Worm (Caenorhabditis elegans) whole organism, L2 larva: ENCODE measurements around the gene ZK930.6.

Experiments
- C34F6.9 ChIP-seq: fragments of 150-350 bp; optimal IDR thresholded peaks from 2 replicates; lab custom pipeline; 2014; ENCODE audit warnings: missing biosample characterization, missing genetic modification characterization
- R02D3.7 ChIP-seq: fragments of 150-350 bp; optimal IDR thresholded peaks from 2 replicates; lab custom pipeline; 2014; ENCODE audit warnings: missing biosample characterization, missing genetic modification characterization
- ZK546.5 ChIP-seq: sonication (generic microtip); optimal IDR thresholded peaks from 2 replicates; lab custom pipeline; 2017; ENCODE audit warnings: missing biosample characterization, missing genetic modification characterization
- alr-1 ChIP-seq: fragments of 150-350 bp; optimal IDR thresholded peaks from 2 replicates; lab custom pipeline; 2014; ENCODE audit warnings: missing biosample characterization, missing genetic modification characterization
- aly-2 ChIP-seq: fragments of 150-350 bp; optimal IDR thresholded peaks from 2 replicates; lab custom pipeline; 2014; ENCODE audit warnings: missing biosample characterization, missing genetic modification characterization
- ama-1 ChIP-seq: fragments of 150-350 bp; optimal IDR thresholded peaks from 2 replicates; lab custom pipeline; 2018; ENCODE audit warnings: inconsistent platforms
- blmp-1 ChIP-seq: sonication (generic microtip); optimal IDR thresholded peaks from 2 replicates; lab custom pipeline; 2017; ENCODE audit warnings: missing genetic modification characterization, mild to moderate bottlenecking, missing compliant biosample characterization, antibody characterized with exemption, moderate library complexity; ENCODE audit not compliant: insufficient read depth
- ceh-16 ChIP-seq: fragments of 150-350 bp; optimal IDR thresholded peaks from 2 replicates; lab custom pipeline; 2014; ENCODE audit warnings: missing biosample characterization, missing genetic modification characterization
- ceh-82 ChIP-seq: fragments of 150-350 bp; optimal IDR thresholded peaks from 2 replicates; lab custom pipeline; 2014; ENCODE audit warnings: missing biosample characterization, missing genetic modification characterization
- crh-2 ChIP-seq: sonication (generic microtip); optimal IDR thresholded peaks from 2 replicates; lab custom pipeline; 2017; ENCODE audit warnings: missing biosample characterization, missing genetic modification characterization
- egl-27 ChIP-seq: sonication (generic microtip); optimal IDR thresholded peaks from 3 replicates; lab custom pipeline; 2017; ENCODE audit warnings: missing biosample characterization, missing genetic modification reagents, missing genetic modification characterization
- elt-3 ChIP-seq: sonication (generic microtip); optimal IDR thresholded peaks from 2 replicates; lab custom pipeline; 2017; ENCODE audit warnings: missing biosample characterization, missing genetic modification characterization
- gmeb-1 ChIP-seq: fragments of 150-350 bp; optimal IDR thresholded peaks from 2 replicates; lab custom pipeline; 2014; ENCODE audit warnings: missing biosample characterization, missing genetic modification characterization
- lin-11 ChIP-seq: fragments of 150-350 bp; sonication (generic microtip); optimal IDR thresholded peaks from 2 replicates; lab custom pipeline; 2014; ENCODE audit warnings: missing biosample characterization, missing genetic modification characterization, inconsistent platforms, mixed read lengths
- lin-39 ChIP-seq: fragments of 150-350 bp; optimal IDR thresholded peaks from 2 replicates; lab custom pipeline; 2014; ENCODE audit warnings: missing biosample characterization, missing genetic modification reagents, missing genetic modification characterization
- lsy-2 ChIP-seq, 2 experiments: fragments of 150-350 bp in 1 of 2; sonication (generic microtip) in 1 of 2; optimal IDR thresholded peaks; 2 replicates each; lab custom pipeline; 2014 to 2017; ENCODE audit warnings: missing biosample characterization in 2 of 2, missing genetic modification characterization in 2 of 2
- mab-5 ChIP-seq: fragments of 150-350 bp; optimal IDR thresholded peaks from 2 replicates; lab custom pipeline; 2014; ENCODE audit warnings: missing biosample characterization, missing genetic modification characterization
- nhr-10 ChIP-seq: sonication (generic microtip); optimal IDR thresholded peaks from 2 replicates; lab custom pipeline; 2017; ENCODE audit warnings: missing biosample characterization, missing genetic modification characterization
- nhr-129 ChIP-seq: fragments of 150-350 bp; optimal IDR thresholded peaks from 2 replicates; lab custom pipeline; 2014; ENCODE audit warnings: missing biosample characterization, missing genetic modification characterization
- nhr-21 ChIP-seq: fragments of 150-350 bp; optimal IDR thresholded peaks from 2 replicates; lab custom pipeline; 2014; ENCODE audit warnings: missing biosample characterization, missing genetic modification characterization
- nhr-23 ChIP-seq: fragments of 150-350 bp; optimal IDR thresholded peaks from 2 replicates; lab custom pipeline; 2014; ENCODE audit warnings: missing biosample characterization, missing genetic modification reagents, missing genetic modification characterization
- nhr-237 ChIP-seq: fragments of 150-350 bp; optimal IDR thresholded peaks from 2 replicates; lab custom pipeline; 2014; ENCODE audit warnings: missing biosample characterization, missing genetic modification characterization
- nhr-77 ChIP-seq: fragments of 150-350 bp; optimal IDR thresholded peaks from 2 replicates; lab custom pipeline; 2014; ENCODE audit warnings: missing biosample characterization, missing genetic modification characterization
- peb-1 ChIP-seq: fragments of 150-350 bp; optimal IDR thresholded peaks from 2 replicates; lab custom pipeline; 2014; ENCODE audit warnings: missing biosample characterization, missing genetic modification characterization
- sem-4 ChIP-seq: fragments of 150-350 bp; optimal IDR thresholded peaks from 2 replicates; lab custom pipeline; 2014; ENCODE audit warnings: missing biosample characterization, missing genetic modification reagents, missing genetic modification characterization
- sma-3 ChIP-seq: sonication (generic microtip); optimal IDR thresholded peaks from 2 replicates; lab custom pipeline; 2016; ENCODE audit warnings: missing genetic modification reagents, missing genetic modification characterization, missing compliant biosample characterization
- sma-9 ChIP-seq, 2 experiments: fragments of 150-350 bp in 1 of 2; sonication (generic microtip) in 1 of 2; optimal IDR thresholded peaks; 2 replicates each; lab custom pipeline; 2014 to 2016; ENCODE audit warnings: missing genetic modification characterization in 2 of 2, mild to moderate bottlenecking in 1 of 2, missing biosample characterization in 1 of 2, missing compliant biosample characterization in 1 of 2, missing genetic modification reagents in 1 of 2, moderate library complexity in 1 of 2
- unc-39 ChIP-seq: fragments of 150-350 bp; optimal IDR thresholded peaks from 2 replicates; lab custom pipeline; 2014; ENCODE audit warnings: missing biosample characterization, missing genetic modification characterization
- unc-55 ChIP-seq: fragments of 150-350 bp; sonication (generic microtip); optimal IDR thresholded peaks from 3 replicates; lab custom pipeline; 2014; ENCODE audit warnings: missing biosample characterization, missing genetic modification reagents, missing genetic modification characterization
- unc-62 ChIP-seq: fragments of 150-350 bp; optimal IDR thresholded peaks from 2 replicates; lab custom pipeline; 2014; ENCODE audit warnings: missing biosample characterization, missing genetic modification reagents, missing genetic modification characterization
- ztf-4 ChIP-seq: fragments of 150-350 bp; optimal IDR thresholded peaks from 2 replicates; lab custom pipeline; 2014; ENCODE audit warnings: missing biosample characterization, missing genetic modification characterization

The ZK930.6 gene

ce11 chrII:11915770-11916554 lies 32.2 kb downstream of the ZK930.6 start, which contains the start of the genes vps-15 and hmg-12:
Gene vps-15 (minus strand): TSS chrII:11915852.
Gene hmg-12 (plus strand): TSS chrII:11916513.
- TF ChIP-seq nhr-237 (no peak), peb-1 (no peak), egl-27 (tag; lab: Kevin White, UChicago) (no peak), nhr-77 (tag; lab: Kevin White, UChicago) (no peak), nhr-129 (no peak), C34F6.9 (peak; percentile 46), gmeb-1 (tag; lab: Kevin White, UChicago) (no peak), lsy-2 (tag; optimal IDR thresholded peaks at IDR 0.05; lab: Kevin White, UChicago) (peak; percentile 3 to 90), unc-55 (GFP tag; lab: Kevin White, UChicago) (peak; percentile 41), nhr-10 (tag; lab: Kevin White, UChicago) (no peak), ZK546.5 (tag; lab: Kevin White, UChicago) (peak; percentile 62), elt-3 (tag; lab: Kevin White, UChicago) (no peak), nhr-21 (no peak), ama-1 (no peak)

- TF ChIP-seq nhr-23, result no peak
- TF ChIP-seq nhr-21, result no peak
- TF ChIP-seq lsy-2 (tag; optimal IDR thresholded peaks at IDR 0.05; lab: Kevin White, UChicago), result no peak
- TF ChIP-seq ceh-82 (tag; lab: Kevin White, UChicago), result no peak
- no peak for TF ChIP-seq sma-3 (GFP tag; lab: Kevin White, UChicago)
- TF ChIP-seq lin-39, result no peak
- no peak for TF ChIP-seq C34F6.9
- TF ChIP-seq R02D3.7 (tag; lab: Kevin White, UChicago), result no peak
- TF ChIP-seq crh-2 (tag; lab: Kevin White, UChicago), result no peak
- no peak for TF ChIP-seq sma-9 (GFP tag; optimal IDR thresholded peaks at IDR 0.05; lab: Kevin White, UChicago)
- no peak for TF ChIP-seq sma-9 (tag; optimal IDR thresholded peaks at IDR 0.05; lab: Kevin White, UChicago)
- no peak for TF ChIP-seq peb-1
- no peak for TF ChIP-seq unc-62 (GFP tag; lab: Kevin White, UChicago)
- TF ChIP-seq blmp-1 (tag; lab: Kevin White, UChicago), result no peak
- TF ChIP-seq nhr-129, result no peak
- TF ChIP-seq, all 48 proteins: peak for 0
These were observed 32.8 kb downstream of the ZK930.6 start for ce11 chrII:11916555-11916941.

- TF ChIP-seq sem-4 (no peak), unc-55 (GFP tag; lab: Kevin White, UChicago) (no peak), nhr-237 (no peak), peb-1 (no peak), alr-1 (tag; lab: Kevin White, UChicago) (no peak), ama-1 (no peak), ceh-16 (tag; lab: Kevin White, UChicago) (no peak), unc-39 (tag; lab: Kevin White, UChicago) (no peak), nhr-21 (no peak), mab-5 (tag; lab: Kevin White, UChicago) (no peak), lin-39 (no peak), lin-11 (tag; lab: Kevin White, UChicago) (no peak), crh-2 (tag; lab: Kevin White, UChicago) (no peak), nhr-23 (no peak), aly-2 (tag; lab: Kevin White, UChicago) (no peak), ceh-82 (tag; lab: Kevin White, UChicago) (no peak)
These were observed 33.2 kb downstream of the ZK930.6 start for ce11 chrII:11916945-11917344.

ce11 chrII:11917530-11917952 lies 33.8 kb downstream of the ZK930.6 start:
- TF ChIP-seq sma-9 (GFP tag; optimal IDR thresholded peaks at IDR 0.05; lab: Kevin White, UChicago) (no peak), sma-9 (tag; optimal IDR thresholded peaks at IDR 0.05; lab: Kevin White, UChicago) (no peak), ztf-4 (tag; lab: Kevin White, UChicago) (no peak)

- no peak for TF ChIP-seq ceh-16 (tag; lab: Kevin White, UChicago)
These were observed 39.2 kb downstream of the ZK930.6 start for ce11 chrII:11922757-11923538.
